Worm (Caenorhabditis elegans): Measurements from ENCODE around the gene drh-1.
A peak's percentile ranks its signal among the peaks of the same experiment; 100 is the strongest.

Gene drh-1

ce11 chrIV:6606587-6606986 lies 6.6 kb downstream of the drh-1 start:
- TF ChIP-seq hlh-11 (tag; optimal IDR thresholded peaks at IDR 0.05) (peak; percentile 6), zip-11 (GFP tag; IDR thresholded peaks at IDR 0.05) (no peak), zfp-3 (GFP tag; conservative IDR thresholded peaks at IDR 0.05) (no peak), mes-2 (tag; optimal IDR thresholded peaks at IDR 0.05; ENCODE audit: poor library complexity, severe bottlenecking) (peak; percentile 60), nhr-28 (tag; optimal IDR thresholded peaks at IDR 0.05) (peak; percentile 99), daf-16 (GFP tag; optimal IDR thresholded peaks at IDR 0.05) (no peak), daf-16 (tag; optimal IDR thresholded peaks at IDR 0.05) (peak; percentile 39)

DNA sequence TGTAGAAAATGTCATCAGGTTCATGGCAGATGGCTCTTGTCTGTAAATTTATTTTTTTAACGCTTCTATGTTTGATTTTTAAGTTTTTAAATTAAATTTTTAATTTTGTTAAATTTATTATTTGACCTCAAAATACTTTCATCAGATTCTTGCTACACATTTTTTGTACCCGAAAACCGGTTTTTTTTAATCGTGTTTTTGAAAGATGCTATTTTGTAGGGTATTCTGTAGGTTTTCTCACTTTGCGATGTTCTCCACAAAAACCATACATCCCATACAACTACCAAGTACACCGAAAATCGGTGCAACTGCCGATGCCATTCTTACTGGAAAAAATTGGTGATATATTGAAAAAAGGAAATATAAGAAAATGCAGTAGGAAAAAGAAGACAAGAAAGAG lies 7.3 kb downstream of the drh-1 start, which contains the start of gene nstp-2:
TSS of gene nstp-2 (minus strand) at position 326 of the 400 bp plus-strand sequence.
- no peak for TF ChIP-seq fos-1 (tag; optimal IDR thresholded peaks at IDR 0.05)
- no peak for TF ChIP-seq lir-3 (tag; optimal IDR thresholded peaks at IDR 0.05)
- no peak for TF ChIP-seq nhr-48 (tag; optimal IDR thresholded peaks at IDR 0.05)
- no peak for TF ChIP-seq snpc-1.2 (GFP tag; IDR thresholded peaks at IDR 0.05)
- TF ChIP-seq nhr-28 (tag; optimal IDR thresholded peaks at IDR 0.05): peak; percentile 86
- no peak for TF ChIP-seq hlh-11 (tag; optimal IDR thresholded peaks at IDR 0.05)
- no peak for TF ChIP-seq dve-1 (tag; optimal IDR thresholded peaks at IDR 0.05; ENCODE audit: insufficient read depth)

DNA sequence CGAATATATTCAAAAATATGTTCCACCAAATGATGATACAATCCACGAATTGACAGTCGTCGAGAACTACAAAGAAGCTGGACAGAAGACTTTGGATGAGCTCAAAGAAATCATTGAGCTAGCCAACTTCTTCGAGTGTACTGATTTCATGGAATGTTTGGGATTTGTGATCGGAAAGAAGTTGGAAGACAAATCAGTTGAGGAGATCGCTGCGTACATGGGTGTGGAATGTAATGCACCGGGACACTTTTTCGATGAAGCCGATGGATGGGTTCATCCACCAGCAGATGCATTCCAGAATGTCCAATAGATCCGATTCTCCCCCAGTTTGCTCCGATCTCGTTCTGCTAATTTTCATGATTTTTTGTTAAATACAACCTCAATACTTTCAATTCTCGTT lies 9.6 kb downstream of the drh-1 start:
- TF ChIP-seq php-3 (GFP tag; IDR thresholded peaks at IDR 0.05): no peak
- no peak for TF ChIP-seq ceh-20 (GFP tag; IDR thresholded peaks at IDR 0.05)
- TF ChIP-seq hif-1 (tag; optimal IDR thresholded peaks at IDR 0.05): no peak
- peak; percentile 21 for TF ChIP-seq dve-1 (tag; optimal IDR thresholded peaks at IDR 0.05; ENCODE audit: insufficient read depth)
- TF ChIP-seq unc-62 (GFP tag; optimal IDR thresholded peaks at IDR 0.05 in 1 of 2): peak in 1 of 2 experiments; percentile 55
- TF ChIP-seq unc-62 (tag; optimal IDR thresholded peaks at IDR 0.05): no peak
- no peak for TF ChIP-seq mxl-3 (GFP tag; optimal IDR thresholded peaks at IDR 0.05)
- no peak for TF ChIP-seq Y105C5A.15 (GFP tag; IDR thresholded peaks at IDR 0.05)
- no peak for TF ChIP-seq F10B5.3 (tag; optimal IDR thresholded peaks at IDR 0.05)
- no peak for TF ChIP-seq zfp-2 (tag; optimal IDR thresholded peaks at IDR 0.05)

DNA sequence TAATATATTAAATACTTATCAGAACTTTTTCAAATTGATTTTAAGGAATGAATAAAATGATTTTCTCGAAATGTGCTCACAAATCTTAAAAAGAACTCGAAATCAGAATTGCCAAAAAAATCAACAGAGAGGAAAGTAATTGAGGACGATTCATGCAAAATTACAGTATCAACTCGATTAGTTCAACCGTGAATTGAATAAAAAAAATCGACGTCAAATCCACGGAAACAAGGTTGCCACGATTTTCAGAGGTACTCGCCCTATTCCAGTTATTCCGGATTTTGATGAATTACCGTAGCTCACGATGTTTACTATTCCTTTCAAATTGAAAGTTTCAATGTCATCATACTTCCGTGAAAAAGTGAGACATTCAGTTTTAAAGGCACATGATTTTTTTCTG lies 10.8 kb downstream of the drh-1 start, which contains the start of gene F15B10.3:
TSS of gene F15B10.3 (plus strand) at position 301 of the 400 bp plus-strand sequence.
- no peak for TF ChIP-seq rbr-2 (tag; optimal IDR thresholded peaks at IDR 0.05)
- no peak for TF ChIP-seq ceh-62 (tag; optimal IDR thresholded peaks at IDR 0.05)
- no peak for TF ChIP-seq ceh-20 (GFP tag; IDR thresholded peaks at IDR 0.05)
- no peak for TF ChIP-seq ZK546.5 (tag; optimal IDR thresholded peaks at IDR 0.05)
- no peak for TF ChIP-seq daf-16 (GFP tag; optimal IDR thresholded peaks at IDR 0.05)
- no peak for TF ChIP-seq daf-16 (tag; optimal IDR thresholded peaks at IDR 0.05)
- no peak for TF ChIP-seq dpl-1 (GFP tag; optimal IDR thresholded peaks at IDR 0.05)
- no peak for TF ChIP-seq fos-1 (tag; optimal IDR thresholded peaks at IDR 0.05)
- TF ChIP-seq tra-1 (GFP tag; IDR thresholded peaks at IDR 0.05): no peak
- no peak for TF ChIP-seq F44E2.7 (GFP tag; IDR thresholded peaks at IDR 0.05)
- no peak for TF ChIP-seq unc-62 (GFP tag; optimal IDR thresholded peaks at IDR 0.05 in 1 of 2)
- no peak for TF ChIP-seq unc-62 (tag; optimal IDR thresholded peaks at IDR 0.05)
- TF ChIP-seq Y48G9A.11 (GFP tag; IDR thresholded peaks at IDR 0.05): no peak
- TF ChIP-seq mxl-3 (GFP tag; optimal IDR thresholded peaks at IDR 0.05): no peak
- no peak for TF ChIP-seq ztf-7 (tag; optimal IDR thresholded peaks at IDR 0.05)
- TF ChIP-seq set-16 (GFP tag; IDR thresholded peaks at IDR 0.05): no peak
- no peak for TF ChIP-seq mdl-1 (tag; optimal IDR thresholded peaks at IDR 0.05)
- no peak for TF ChIP-seq hif-1 (tag; optimal IDR thresholded peaks at IDR 0.05)
- no peak for TF ChIP-seq mxl-2 (GFP tag; conservative IDR thresholded peaks at IDR 0.05)
- TF ChIP-seq pha-4 (GFP tag; IDR thresholded peaks at IDR 0.05): no peak
- no peak for TF ChIP-seq pha-4 (tag; optimal IDR thresholded peaks at IDR 0.05)
- no peak for TF ChIP-seq lsy-2 (tag; optimal IDR thresholded peaks at IDR 0.05)
- no peak for TF ChIP-seq mes-2 (tag; optimal IDR thresholded peaks at IDR 0.05; ENCODE audit: poor library complexity, severe bottlenecking)

Measured in whole organism, L4 larva.